Fruit fly (Drosophila melanogaster) whole organism, adult: ENCODE results near the gene ND-B16.6.

Experiments used
- CG11617 ChIP-seq: fragments of 200-800 bp; sonication (Bioruptor generic); optimal IDR thresholded peaks from 2 replicates; lab custom pipeline; 2017; ENCODE audit warnings: mild to moderate bottlenecking, missing biosample characterization, missing genetic modification reagents, missing genetic modification characterization
- CG12768 ChIP-seq: fragments of 200-800 bp; sonication (Bioruptor generic); optimal IDR thresholded peaks from 2 replicates; lab custom pipeline; 2017; ENCODE audit warnings: missing biosample characterization, missing genetic modification characterization, mild to moderate bottlenecking, moderate library complexity, missing genetic modification reagents
- CG14711 ChIP-seq: fragments of 200-800 bp; sonication (Bioruptor generic); optimal IDR thresholded peaks from 2 replicates; lab custom pipeline; 2018; ENCODE audit warnings: missing biosample characterization, mild to moderate bottlenecking, missing genetic modification characterization, moderate library complexity
- CG1620 ChIP-seq: fragments of 200-800 bp; sonication (Bioruptor generic); optimal IDR thresholded peaks from 2 replicates; lab custom pipeline; 2016; ENCODE audit warnings: missing biosample characterization, missing genetic modification characterization
- CG33017 ChIP-seq: fragments of 200-800 bp; sonication (Bioruptor generic); optimal IDR thresholded peaks from 2 replicates; lab custom pipeline; 2018; ENCODE audit warnings: missing biosample characterization, mild to moderate bottlenecking, missing genetic modification characterization, moderate library complexity
- CG5204 ChIP-seq: fragments of 200-800 bp; sonication (Bioruptor generic); optimal IDR thresholded peaks from 2 replicates; lab custom pipeline; 2016; ENCODE audit warnings: missing biosample characterization, missing genetic modification characterization
- CG7101 ChIP-seq: fragments of 200-800 bp; sonication (Bioruptor generic); optimal IDR thresholded peaks from 2 replicates; lab custom pipeline; 2018; ENCODE audit warnings: missing biosample characterization, mild to moderate bottlenecking, missing genetic modification characterization, moderate library complexity
- Hr96 ChIP-seq: fragments of 200-800 bp; sonication (Bioruptor generic); optimal IDR thresholded peaks from 2 replicates; lab custom pipeline; 2016; ENCODE audit warnings: missing biosample characterization, missing genetic modification characterization
- Mnt ChIP-seq: fragments of 200-800 bp; sonication (Bioruptor generic); optimal IDR thresholded peaks from 2 replicates; lab custom pipeline; 2016; ENCODE audit warnings: missing biosample characterization, mild to moderate bottlenecking, missing genetic modification characterization
- bab1 ChIP-seq: fragments of 200-800 bp; sonication (Bioruptor generic); optimal IDR thresholded peaks from 3 replicates; lab custom pipeline; 2019; ENCODE audit warnings: missing biosample characterization, mild to moderate bottlenecking, missing genetic modification characterization, moderate library complexity
- cnc ChIP-seq, 2 experiments: fragments of >200 bp; optimal IDR thresholded peaks; 2 replicates each; lab custom pipeline; 2017
- kay ChIP-seq: fragments of 200-800 bp; sonication (Bioruptor generic); peaks from one replicate; lab custom pipeline; 2016; ENCODE audit warnings: missing biosample characterization, missing genetic modification characterization, borderline replicate concordance
- tj ChIP-seq: fragments of 200-800 bp; sonication (Bioruptor generic); optimal IDR thresholded peaks from 3 replicates; lab custom pipeline; 2017; ENCODE audit warnings: missing biosample characterization, mild to moderate bottlenecking, missing genetic modification characterization, moderate library complexity
- toe ChIP-seq: fragments of 200-800 bp; sonication (Bioruptor generic); optimal IDR thresholded peaks from 2 replicates; lab custom pipeline; 2016; ENCODE audit warnings: missing biosample characterization, missing genetic modification characterization

dm6 chrX:6303196-6303595, 47.0 kb downstream of the ND-B16.6 start:
- TF ChIP-seq CG14711 (tag; lab: Kevin White, UChicago): no peak
- TF ChIP-seq tj (GFP tag; lab: Kevin White, UChicago): no peak
- no peak for TF ChIP-seq bab1 (GFP tag; lab: Kevin White, UChicago)
- TF ChIP-seq CG1620 (GFP tag; lab: Kevin White, UChicago): no peak
- TF ChIP-seq Mnt: no peak
- no peak for TF ChIP-seq CG11617
- TF ChIP-seq toe (GFP tag; lab: Kevin White, UChicago): no peak
- no peak for TF ChIP-seq Hr96 (GFP tag; lab: Kevin White, UChicago)
- TF ChIP-seq kay: no peak
- no peak for TF ChIP-seq CG7101 (tag; lab: Kevin White, UChicago)
- TF ChIP-seq CG5204 (GFP tag; lab: Kevin White, UChicago): no peak
- no peak for TF ChIP-seq cnc (optimal IDR thresholded peaks at IDR 0.05; lab: Kevin White, UChicago)
- TF ChIP-seq CG12768 (GFP tag; lab: Kevin White, UChicago): no peak
- TF ChIP-seq CG33017 (tag; lab: Kevin White, UChicago): no peak
